Worm (Caenorhabditis elegans) whole organism, L4 larva: ENCODE measurements around the gene srh-174.

Source experiments
- R02D3.7 ChIP-seq: fragments of 150-350 bp; sonication (generic microtip); optimal IDR thresholded peaks from 3 replicates; lab custom pipeline; 2014; ENCODE audit warnings: missing biosample characterization, missing genetic modification characterization
- ces-1 ChIP-seq: fragments of 150-350 bp; sonication (generic microtip); optimal IDR thresholded peaks from 4 replicates; lab custom pipeline; 2014; ENCODE audit warnings: missing biosample characterization, missing genetic modification reagents, missing genetic modification characterization
- dmd-9 ChIP-seq: fragments of 200-800 bp; sonication (Bioruptor generic); IDR thresholded peaks from 2 replicates; pipeline ENCODE4 v1.3.6; 2022; ENCODE audit warnings: missing genetic modification reagents, missing genetic modification characterization, missing compliant biosample characterization
- dpl-1 ChIP-seq: fragments of 150-350 bp; optimal IDR thresholded peaks from 2 replicates; lab custom pipeline; 2014; ENCODE audit warnings: missing biosample characterization, missing genetic modification reagents, missing genetic modification characterization
- fkh-10 ChIP-seq: fragments of 150-350 bp; optimal IDR thresholded peaks from 2 replicates; lab custom pipeline; 2014; ENCODE audit warnings: missing biosample characterization, missing genetic modification reagents, missing genetic modification characterization
- mdl-1 ChIP-seq, 2 experiments: fragments of 150-350 bp in 1 of 2; sonication (generic microtip) in 1 of 2; optimal IDR thresholded peaks; 2 replicates each; lab custom pipeline; 2014 to 2017; ENCODE audit warnings: missing biosample characterization in 2 of 2, missing genetic modification characterization in 2 of 2
- nhr-41 ChIP-seq: fragments of 200-800 bp; sonication (Bioruptor generic); IDR thresholded peaks from 2 replicates; pipeline ENCODE4 v1.3.6; 2022; ENCODE audit warnings: missing genetic modification reagents, missing genetic modification characterization, missing compliant biosample characterization
- nhr-76 ChIP-seq: fragments of 150-350 bp; optimal IDR thresholded peaks from 2 replicates; lab custom pipeline; 2014; ENCODE audit warnings: missing biosample characterization, missing genetic modification characterization
- nhr-77 ChIP-seq: fragments of 150-350 bp; optimal IDR thresholded peaks from 2 replicates; lab custom pipeline; 2014; ENCODE audit warnings: missing biosample characterization, missing genetic modification characterization
- spr-3 ChIP-seq: fragments of 200-800 bp; sonication (Bioruptor generic); optimal IDR thresholded peaks from 2 replicates; lab custom pipeline; 2018; ENCODE audit warnings: mild to moderate bottlenecking, missing genetic modification characterization, missing compliant biosample characterization
- zag-1 ChIP-seq: fragments of 150-350 bp; optimal IDR thresholded peaks from 2 replicates; lab custom pipeline; 2014; ENCODE audit warnings: missing biosample characterization, missing genetic modification characterization

DNA sequence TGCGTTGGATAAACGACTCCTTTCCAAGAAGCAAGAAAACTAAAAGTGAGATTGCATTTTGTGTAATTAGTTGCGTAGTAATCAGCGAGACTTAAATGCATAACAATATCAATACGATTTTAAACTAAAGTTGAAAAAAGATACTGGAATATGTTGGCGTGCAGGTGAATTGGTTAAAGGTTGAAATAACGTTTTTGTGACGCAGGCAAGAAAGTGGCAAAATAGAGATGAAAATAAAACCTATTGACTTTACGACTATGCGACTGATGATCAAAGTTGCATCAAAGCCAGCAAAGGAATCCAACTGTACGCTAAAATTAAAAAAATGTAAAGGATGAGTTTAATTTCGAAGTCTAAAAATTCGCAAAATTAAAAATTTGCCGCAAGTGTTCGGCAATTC, 13.1 kb upstream of the srh-174 start, which contains the start of gene srh-102:
- TF ChIP-seq nhr-41 (no peak), fkh-10 (no peak), nhr-77 (tag; lab: Kevin White, UChicago) (no peak), ces-1 (no peak), dmd-9 (GFP tag; lab: Robert Waterston, UW) (no peak), dpl-1 (GFP tag; lab: Kevin White, UChicago) (no peak), mdl-1 (tag; optimal IDR thresholded peaks at IDR 0.05; lab: Kevin White, UChicago) (no peak), spr-3 (GFP tag; lab: Kevin White, UChicago) (no peak), zag-1 (tag; lab: Kevin White, UChicago) (no peak), nhr-76 (tag; lab: Kevin White, UChicago) (no peak), R02D3.7 (tag; lab: Kevin White, UChicago) (no peak)
